Worm (Caenorhabditis elegans): ENCODE results near the gene abu-13.

The abu-13 gene

ce11 chrIII:6895166-6895565, 50.5 kb downstream of the abu-13 start (continued):
- TF ChIP-seq madf-5 (GFP tag; IDR thresholded peaks at IDR 0.05) (no peak), Y75B8A.6 (GFP tag; IDR thresholded peaks at IDR 0.05) (no peak), spr-3 (GFP tag; optimal IDR thresholded peaks at IDR 0.05) (no peak), lin-13 (GFP tag; optimal IDR thresholded peaks at IDR 0.05) (peak; percentile 37), lin-1 (GFP tag; IDR thresholded peaks at IDR 0.05) (peak; percentile 67), sdz-12 (GFP tag; optimal IDR thresholded peaks at IDR 0.05) (no peak), hlh-11 (tag; optimal IDR thresholded peaks at IDR 0.05) (peak; percentile 95), nhr-77 (tag; optimal IDR thresholded peaks at IDR 0.05) (peak; percentile 45), nhr-102 (tag; optimal IDR thresholded peaks at IDR 0.05) (peak; percentile 63), spr-1 (tag; optimal IDR thresholded peaks at IDR 0.05) (peak; percentile 40), lin-38 (GFP tag; IDR thresholded peaks at IDR 0.05) (peak; percentile 49), fos-1 (tag; optimal IDR thresholded peaks at IDR 0.05) (no peak), madf-9 (GFP tag; conservative IDR thresholded peaks at IDR 0.05) (no peak), saeg-2 (GFP tag; IDR thresholded peaks at IDR 0.05) (peak; percentile 73; the same call in 1 of the 2 replicates), T26A8.4 (GFP tag; IDR thresholded peaks at IDR 0.05) (peak; percentile 66), snpc-1.2 (GFP tag; IDR thresholded peaks at IDR 0.05) (no peak), hlh-30 (tag; optimal IDR thresholded peaks at IDR 0.05; ENCODE audit: insufficient read depth) (peak; percentile 75), pqm-1 (tag; optimal IDR thresholded peaks at IDR 0.05) (peak; percentile 46), hif-1 (tag; optimal IDR thresholded peaks at IDR 0.05) (peak in 1 of 2 experiments; percentile 0), zip-2 (tag; optimal IDR thresholded peaks at IDR 0.05) (no peak), mxl-3 (GFP tag; optimal IDR thresholded peaks at IDR 0.05) (peak; percentile 40), gei-8 (GFP tag; optimal IDR thresholded peaks at IDR 0.05) (peak; percentile 71), ama-1 (optimal IDR thresholded peaks at IDR 0.05) (peak; percentile 27), snpc-4 (tag; optimal IDR thresholded peaks at IDR 0.05) (no peak), aly-2 (tag; optimal IDR thresholded peaks at IDR 0.05) (peak; percentile 24), zfp-3 (GFP tag; conservative IDR thresholded peaks at IDR 0.05) (0 out of 2 replicates have a peak, but pooled peaks have one; percentile 51), tra-1 (GFP tag; IDR thresholded peaks at IDR 0.05) (peak; percentile 69; the same call in 1 of the 2 replicates), ceh-62 (tag; optimal IDR thresholded peaks at IDR 0.05) (no peak), ceh-20 (GFP tag; IDR thresholded peaks at IDR 0.05) (0 out of 2 replicates have a peak, but pooled peaks have one; percentile 47), nhr-11 (tag; optimal IDR thresholded peaks at IDR 0.05) (peak; percentile 81), lim-7 (GFP tag; IDR thresholded peaks at IDR 0.05) (0 out of 2 replicates have a peak, but pooled peaks have one; percentile 24), dpl-1 (GFP tag; optimal IDR thresholded peaks at IDR 0.05) (peak; percentile 14), dmd-6 (GFP tag; IDR thresholded peaks at IDR 0.05) (peak; percentile 98), unc-62 (GFP tag; optimal IDR thresholded peaks at IDR 0.05 in 1 of 2) (peak in 1 of 2 experiments; percentile 99), unc-62 (tag; optimal IDR thresholded peaks at IDR 0.05) (no peak)

Measured in whole organism, L4 larva.